Fruit fly (Drosophila melanogaster): ENCODE results near the gene NTPase.

NTPase gene

dm6 chr2L:2930646-2931045 is 45.0 kb upstream of the NTPase start (continued):
- TF ChIP-seq rib (GFP tag; IDR thresholded peaks at IDR 0.05) (no peak), CG18619 (GFP tag; optimal IDR thresholded peaks at IDR 0.05) (no peak), MESR4 (GFP tag; optimal IDR thresholded peaks at IDR 0.05) (no peak), da (GFP tag; optimal IDR thresholded peaks at IDR 0.05) (no peak), CG2120 (GFP tag; optimal IDR thresholded peaks at IDR 0.05) (no peak), HLH54F (GFP tag; optimal IDR thresholded peaks at IDR 0.05) (no peak), CG12071 (GFP tag; optimal IDR thresholded peaks at IDR 0.05) (no peak), pan (optimal IDR thresholded peaks at IDR 0.05) (no peak), pan (GFP tag; optimal IDR thresholded peaks at IDR 0.05 in 1 of 2, IDR thresholded peaks at IDR 0.05 in 1 of 2) (no peak), CG32532 (GFP tag; IDR thresholded peaks at IDR 0.05) (0 out of 2 replicates have a peak, but pooled peaks have one; percentile 16), CG10147 (GFP tag; optimal IDR thresholded peaks at IDR 0.05) (no peak), CG3407 (GFP tag; optimal IDR thresholded peaks at IDR 0.05) (no peak), CG4617 (GFP tag; optimal IDR thresholded peaks at IDR 0.05; ENCODE audit: borderline replicate concordance) (no peak), CG6254 (GFP tag; optimal IDR thresholded peaks at IDR 0.05) (no peak), CG5180 (GFP tag; optimal IDR thresholded peaks at IDR 0.05) (peak; percentile 14), CG13894 (tag; optimal IDR thresholded peaks at IDR 0.05) (no peak), Doc3 (GFP tag; IDR thresholded peaks at IDR 0.05; ENCODE audit: partially characterized antibody) (no peak), ap (GFP tag; IDR thresholded peaks at IDR 0.05) (no peak), CG12744 (GFP tag; optimal IDR thresholded peaks at IDR 0.05) (no peak), Fer1 (GFP tag; optimal IDR thresholded peaks at IDR 0.05) (no peak), slou (GFP tag; optimal IDR thresholded peaks at IDR 0.05) (no peak), ftz-f1 (GFP tag; optimal IDR thresholded peaks at IDR 0.05) (no peak), bbx (GFP tag; IDR thresholded peaks at IDR 0.05; ENCODE audit: partially characterized antibody) (no peak)

dm6 chr2L:2924266-2924801 is 38.7 kb upstream of the NTPase start:
- TF ChIP-seq PHDP (tag; optimal IDR thresholded peaks at IDR 0.05) (peak; percentile 27), Trl (optimal IDR thresholded peaks at IDR 0.05) (peak in 1 of 2 experiments; percentile 62), Trl (GFP tag; optimal IDR thresholded peaks at IDR 0.05) (no peak), Oli (tag; optimal IDR thresholded peaks at IDR 0.05) (no peak), ap (GFP tag; IDR thresholded peaks at IDR 0.05) (no peak), bsh (GFP tag; optimal IDR thresholded peaks at IDR 0.05) (peak in 1 of 2 experiments; percentile 98), corto (GFP tag; optimal IDR thresholded peaks at IDR 0.05) (peak; percentile 52), run (tag; optimal IDR thresholded peaks at IDR 0.05) (no peak), Deaf1 (tag; optimal IDR thresholded peaks at IDR 0.05) (no peak), Hmr (GFP tag; optimal IDR thresholded peaks at IDR 0.05) (peak; percentile 11), Drgx (GFP tag; IDR thresholded peaks at IDR 0.05) (peak; percentile 96), nom (GFP tag; optimal IDR thresholded peaks at IDR 0.05) (peak; percentile 99), lbe (GFP tag; optimal IDR thresholded peaks at IDR 0.05) (peak; percentile 57), Rfx (GFP tag; IDR thresholded peaks at IDR 0.05) (peak; percentile 19; the same call in 1 of the 2 replicates), trh (GFP tag; optimal IDR thresholded peaks at IDR 0.05) (no peak), Mrtf (GFP tag; IDR thresholded peaks at IDR 0.05) (no peak)

dm6 chr2L:2920641-2921040 is 35.0 kb upstream of the NTPase start:
- TF ChIP-seq sqz (GFP tag; optimal IDR thresholded peaks at IDR 0.05) = peak; percentile 23
- TF ChIP-seq CG18599 (GFP tag; optimal IDR thresholded peaks at IDR 0.05) = no peak
- no peak for TF ChIP-seq otp (GFP tag; IDR thresholded peaks at IDR 0.05)
- no peak for TF ChIP-seq ems (GFP tag; optimal IDR thresholded peaks at IDR 0.05)
- TF ChIP-seq ci (GFP tag; IDR thresholded peaks at IDR 0.05) = no peak
- TF ChIP-seq Spps (tag; optimal IDR thresholded peaks at IDR 0.05) = no peak
- TF ChIP-seq Rfx (GFP tag; IDR thresholded peaks at IDR 0.05) = 0 out of 2 replicates have a peak, but pooled peaks have one; percentile 11
- TF ChIP-seq CG2129 (GFP tag; IDR thresholded peaks at IDR 0.05; ENCODE audit: partially characterized antibody) = no peak
- TF ChIP-seq Hr39 (optimal IDR thresholded peaks at IDR 0.05) = no peak
- TF ChIP-seq rib (GFP tag; IDR thresholded peaks at IDR 0.05) = no peak
- TF ChIP-seq Hsf (GFP tag; optimal IDR thresholded peaks at IDR 0.05) = no peak
- peak; percentile 87 for TF ChIP-seq scrt (GFP tag; optimal IDR thresholded peaks at IDR 0.05)
- TF ChIP-seq Antp (GFP tag; optimal IDR thresholded peaks at IDR 0.05) = no peak
- TF ChIP-seq CG5953 (GFP tag; IDR thresholded peaks at IDR 0.05) = no peak
- no peak for TF ChIP-seq CG14710 (tag; optimal IDR thresholded peaks at IDR 0.05)

Data from whole organism, embryonic.